Fruit fly (Drosophila melanogaster): ENCODE data around the gene CG13606.

The CG13606 gene

dm6 chr3R:24230423-24231205, 58.2 kb downstream of the CG13606 start, which contains the start of gene mask (continued):
- peak; percentile 33 for TF ChIP-seq CG14965 (GFP tag; optimal IDR thresholded peaks at IDR 0.05; ENCODE audit: borderline replicate concordance)
- TF ChIP-seq pan (optimal IDR thresholded peaks at IDR 0.05): no peak
- TF ChIP-seq pan (GFP tag; optimal IDR thresholded peaks at IDR 0.05 in 1 of 2, IDR thresholded peaks at IDR 0.05 in 1 of 2): peak in 1 of 2 experiments; percentile 80
- peak; percentile 55 for TF ChIP-seq Asciz (GFP tag; optimal IDR thresholded peaks at IDR 0.05)
- TF ChIP-seq inv (GFP tag; IDR thresholded peaks at IDR 0.05; ENCODE audit: partially characterized antibody): no peak
- TF ChIP-seq CG31224 (GFP tag; IDR thresholded peaks at IDR 0.05): peak; percentile 67
- TF ChIP-seq ro (GFP tag; IDR thresholded peaks at IDR 0.05): no peak; the same call in 1 of the 2 replicates
- peak; percentile 78 for TF ChIP-seq gcm2 (GFP tag; optimal IDR thresholded peaks at IDR 0.05)
- peak; percentile 93 for TF ChIP-seq ci (GFP tag; IDR thresholded peaks at IDR 0.05)
- TF ChIP-seq NFAT (GFP tag; IDR thresholded peaks at IDR 0.05): peak; percentile 93
- peak; percentile 65 to 83 for TF ChIP-seq Pdp1 (GFP tag; optimal IDR thresholded peaks at IDR 0.05)
- no peak; the same call in 1 of the 2 replicates for TF ChIP-seq GATAe (GFP tag; conservative IDR thresholded peaks at IDR 0.05)
- peak; percentile 73 for TF ChIP-seq Atf3 (GFP tag; optimal IDR thresholded peaks at IDR 0.05)
- TF ChIP-seq pita (GFP tag; optimal IDR thresholded peaks at IDR 0.05): no peak
- TF ChIP-seq tap (tag; optimal IDR thresholded peaks at IDR 0.05): no peak
- TF ChIP-seq CG8765 (GFP tag; IDR thresholded peaks at IDR 0.05): no peak
- TF ChIP-seq Sox100B (GFP tag; optimal IDR thresholded peaks at IDR 0.05): peak; percentile 75
- TF ChIP-seq CG3847 (GFP tag; IDR thresholded peaks at IDR 0.05): peak; percentile 78
- TF ChIP-seq HLHmδ (GFP tag; optimal IDR thresholded peaks at IDR 0.05): peak; percentile 91
- no peak for TF ChIP-seq dmrt99B (tag; optimal IDR thresholded peaks at IDR 0.05)
- TF ChIP-seq CG10462 (GFP tag; optimal IDR thresholded peaks at IDR 0.05): no peak
- TF ChIP-seq CG14667 (GFP tag; IDR thresholded peaks at IDR 0.05): peak; percentile 67
- peak; percentile 76 for TF ChIP-seq gro (GFP tag; optimal IDR thresholded peaks at IDR 0.05)
- TF ChIP-seq CG2202 (tag; optimal IDR thresholded peaks at IDR 0.05): peak; percentile 39
- TF ChIP-seq CG8924 (tag; optimal IDR thresholded peaks at IDR 0.05): peak; percentile 32
- peak; percentile 4 for TF ChIP-seq D19A (tag; optimal IDR thresholded peaks at IDR 0.05)
- TF ChIP-seq sisA (GFP tag; IDR thresholded peaks at IDR 0.05): peak; percentile 31; the same call in 1 of the 2 replicates
- peak; percentile 76 for TF ChIP-seq slou (GFP tag; optimal IDR thresholded peaks at IDR 0.05)
- no peak for TF ChIP-seq usp (GFP tag; optimal IDR thresholded peaks at IDR 0.05)
- TF ChIP-seq CG11093 (GFP tag; IDR thresholded peaks at IDR 0.05): no peak
- no peak for TF ChIP-seq jing (GFP tag; optimal IDR thresholded peaks at IDR 0.05)
- peak; percentile 39 for TF ChIP-seq CG13424 (tag; optimal IDR thresholded peaks at IDR 0.05)
- peak; percentile 25 for TF ChIP-seq CG10979 (tag; optimal IDR thresholded peaks at IDR 0.05)
- peak; percentile 79 for TF ChIP-seq CG17328 (GFP tag; IDR thresholded peaks at IDR 0.05)
- TF ChIP-seq gem (tag; optimal IDR thresholded peaks at IDR 0.05): peak; percentile 53
- peak; percentile 81 for TF ChIP-seq CG9817 (tag; optimal IDR thresholded peaks at IDR 0.05)
- no peak for TF ChIP-seq CG17186 (GFP tag; optimal IDR thresholded peaks at IDR 0.05)
- TF ChIP-seq gsb-n (tag; optimal IDR thresholded peaks at IDR 0.05): peak; percentile 41
- TF ChIP-seq CG32532 (GFP tag; IDR thresholded peaks at IDR 0.05): peak; percentile 83
- peak; percentile 7 for TF ChIP-seq jumu (GFP tag; optimal IDR thresholded peaks at IDR 0.05)
- TF ChIP-seq CG13775 (GFP tag; optimal IDR thresholded peaks at IDR 0.05): peak; percentile 89
- peak; percentile 93 for TF ChIP-seq CG7987 (GFP tag; optimal IDR thresholded peaks at IDR 0.05)
- TF ChIP-seq emc (GFP tag; optimal IDR thresholded peaks at IDR 0.05): peak; percentile 81
- TF ChIP-seq Mrtf (GFP tag; IDR thresholded peaks at IDR 0.05): peak; percentile 52; the same call in 2 of the 3 replicates
- TF ChIP-seq CG8089 (GFP tag; optimal IDR thresholded peaks at IDR 0.05): peak; percentile 86
- no peak for TF ChIP-seq hkb (optimal IDR thresholded peaks at IDR 0.05)
- peak; percentile 55; the same call in 1 of the 2 replicates for TF ChIP-seq hkb (GFP tag; IDR thresholded peaks at IDR 0.05)
- peak; percentile 92 for TF ChIP-seq CG10543 (GFP tag; optimal IDR thresholded peaks at IDR 0.05)
- TF ChIP-seq NK7.1 (GFP tag; optimal IDR thresholded peaks at IDR 0.05): peak; percentile 74
- no peak for TF ChIP-seq Ravus (GFP tag; IDR thresholded peaks at IDR 0.05)

All from whole organism, embryonic.